Worm (Caenorhabditis elegans): ENCODE results near the gene F19B2.5.

- no peak for TF ChIP-seq blmp-1 (tag; optimal IDR thresholded peaks at IDR 0.05)
- TF ChIP-seq lsy-2 (tag; optimal IDR thresholded peaks at IDR 0.05), result no peak
- TF ChIP-seq nhr-28 (tag; optimal IDR thresholded peaks at IDR 0.05), result no peak
- no peak for TF ChIP-seq ceh-90 (tag; optimal IDR thresholded peaks at IDR 0.05)
- TF ChIP-seq nhr-12 (tag; optimal IDR thresholded peaks at IDR 0.05), result no peak
- TF ChIP-seq aly-2 (tag; optimal IDR thresholded peaks at IDR 0.05), result no peak
- no peak for TF ChIP-seq nhr-84 (tag; optimal IDR thresholded peaks at IDR 0.05)
Observed at ce11 chrV:20201316-20201715, 37.4 kb upstream of the F19B2.5 start, which contains the start of gene fbxa-114.
